Worm (Caenorhabditis elegans) whole organism, mixed stage, embryonic: ENCODE data around the gene mys-1.

Source experiments
- ceh-39 ChIP-seq: fragments of 150-350 bp; optimal IDR thresholded peaks from 2 replicates; lab custom pipeline; 2014; ENCODE audit warnings: missing biosample characterization, missing genetic modification characterization
- ceh-83 ChIP-seq: fragments of 200-800 bp; sonication (Bioruptor generic); optimal IDR thresholded peaks from 2 replicates; lab custom pipeline; 2018; ENCODE audit warnings: mild to moderate bottlenecking, missing genetic modification characterization, missing compliant biosample characterization
- ces-1 ChIP-seq: fragments of 150-350 bp; optimal IDR thresholded peaks from 2 replicates; lab custom pipeline; 2014; ENCODE audit warnings: missing biosample characterization, missing genetic modification reagents, missing genetic modification characterization
- elt-1 ChIP-seq: sonication (generic microtip); optimal IDR thresholded peaks from 2 replicates; lab custom pipeline; 2017; ENCODE audit warnings: missing genetic modification characterization, mild to moderate bottlenecking, missing compliant biosample characterization, antibody characterized with exemption, moderate library complexity, borderline replicate concordance; ENCODE audit not compliant: insufficient read depth
- elt-3 ChIP-seq: fragments of 150-350 bp; optimal IDR thresholded peaks from 2 replicates; lab custom pipeline; 2014; ENCODE audit warnings: missing biosample characterization, missing genetic modification characterization
- nhr-12 ChIP-seq: fragments of 150-350 bp; optimal IDR thresholded peaks from 2 replicates; lab custom pipeline; 2014; ENCODE audit warnings: missing biosample characterization, missing genetic modification characterization
- nhr-28 ChIP-seq: fragments of 150-350 bp; optimal IDR thresholded peaks from 2 replicates; lab custom pipeline; 2014; ENCODE audit warnings: missing biosample characterization, missing genetic modification characterization
- snpc-4 ChIP-seq: fragments of 150-350 bp; optimal IDR thresholded peaks from 2 replicates; lab custom pipeline; 2014; ENCODE audit warnings: missing biosample characterization, missing genetic modification characterization
- sptf-1 ChIP-seq: sonication (generic microtip); optimal IDR thresholded peaks from 2 replicates; lab custom pipeline; 2017; ENCODE audit warnings: mild to moderate bottlenecking, missing genetic modification characterization, moderate library complexity, missing compliant biosample characterization
- unc-62 ChIP-seq: fragments of 150-350 bp; optimal IDR thresholded peaks from 2 replicates; lab custom pipeline; 2014; ENCODE audit warnings: missing biosample characterization, missing genetic modification reagents, missing genetic modification characterization
- zip-8 ChIP-seq: fragments of 150-350 bp; optimal IDR thresholded peaks from 2 replicates; lab custom pipeline; 2014; ENCODE audit warnings: missing biosample characterization, missing genetic modification characterization
- ztf-11 ChIP-seq: fragments of 150-350 bp; optimal IDR thresholded peaks from 2 replicates; lab custom pipeline; 2014; ENCODE audit warnings: missing biosample characterization, missing genetic modification characterization

ce11 chrV:7075646-7076045 is 8.8 kb downstream of the mys-1 start, which contains the start of gene npa-1:
- TF ChIP-seq nhr-28 (tag; lab: Kevin White, UChicago): no peak
- TF ChIP-seq ztf-11 (tag; lab: Kevin White, UChicago): no peak
- TF ChIP-seq elt-3 (tag; lab: Kevin White, UChicago): no peak
- TF ChIP-seq sptf-1 (tag; lab: Kevin White, UChicago): no peak
- TF ChIP-seq unc-62 (GFP tag; lab: Kevin White, UChicago): no peak
- TF ChIP-seq ces-1: no peak
- no peak for TF ChIP-seq snpc-4 (tag; lab: Kevin White, UChicago)
- TF ChIP-seq ceh-83 (GFP tag; lab: Kevin White, UChicago): no peak
- TF ChIP-seq zip-8 (tag; lab: Kevin White, UChicago): no peak
- no peak for TF ChIP-seq nhr-12 (tag; lab: Kevin White, UChicago)
- TF ChIP-seq elt-1 (tag; lab: Kevin White, UChicago): no peak
- TF ChIP-seq ceh-39 (tag; lab: Kevin White, UChicago): no peak
